Worm (Caenorhabditis elegans) whole organism, young adult: ENCODE data around the gene Y69H2.3.

Experiments
- F49E8.2 ChIP-seq: sonication (generic microtip); optimal IDR thresholded peaks from 3 replicates; lab custom pipeline; 2017; ENCODE audit warnings: missing genetic modification characterization, mild to moderate bottlenecking, missing compliant biosample characterization, antibody characterized with exemption, moderate library complexity; ENCODE audit not compliant: insufficient read depth
- F57A8.1 ChIP-seq: fragments of 200-800 bp; sonication (Bioruptor generic); optimal IDR thresholded peaks from 2 replicates; lab custom pipeline; 2018; ENCODE audit warnings: mild to moderate bottlenecking, missing genetic modification characterization, moderate library complexity, missing compliant biosample characterization
- F57C9.4 ChIP-seq: sonication (generic microtip); optimal IDR thresholded peaks from 2 replicates; lab custom pipeline; 2017; ENCODE audit warnings: mild to moderate bottlenecking, missing genetic modification characterization, missing compliant biosample characterization
- ZK185.1 ChIP-seq: sonication (generic microtip); optimal IDR thresholded peaks from 2 replicates; lab custom pipeline; 2016; ENCODE audit warnings: mild to moderate bottlenecking, missing genetic modification characterization, missing compliant biosample characterization; ENCODE audit not compliant: poor library complexity, severe bottlenecking
- aptf-2 ChIP-seq: fragments of 200-800 bp; sonication (Bioruptor generic); conservative IDR thresholded peaks from 2 replicates; pipeline ENCODE4 v1.3.6; 2022; ENCODE audit warnings: missing genetic modification reagents, missing genetic modification characterization, missing compliant biosample characterization
- aptf-3 ChIP-seq: fragments of 200-800 bp; sonication (Bioruptor generic); IDR thresholded peaks from 2 replicates; pipeline ENCODE4 v1.3.6; 2022; ENCODE audit warnings: missing genetic modification characterization, missing compliant biosample characterization
- bed-1 ChIP-seq: fragments of 200-800 bp; sonication (Bioruptor generic); IDR thresholded peaks from 2 replicates; pipeline ENCODE4 v1.3.6; 2022; ENCODE audit warnings: missing genetic modification reagents, missing genetic modification characterization, missing compliant biosample characterization
- cebp-1 ChIP-seq, 2 experiments: fragments of 200-800 bp in 1 of 2; sonication (Bioruptor generic) in 1 of 2; sonication (generic microtip) in 1 of 2; IDR thresholded peaks in 1 of 2; optimal IDR thresholded peaks in 1 of 2; 2 replicates each; pipeline versions ENCODE4 v1.3.6 to Lab custom; 2017 to 2022; ENCODE audit warnings: missing compliant biosample characterization in 2 of 2, missing genetic modification characterization in 2 of 2, mild to moderate bottlenecking in 1 of 2, missing genetic modification reagents in 1 of 2, moderate library complexity in 1 of 2
- cebp-2 ChIP-seq: fragments of 200-800 bp; sonication (Bioruptor generic); IDR thresholded peaks from 2 replicates; pipeline ENCODE4 v1.3.6; 2022; ENCODE audit warnings: missing genetic modification characterization, missing compliant biosample characterization
- ceh-58 ChIP-seq: fragments of 200-800 bp; sonication (Bioruptor generic); IDR thresholded peaks from 2 replicates; pipeline ENCODE4 v1.3.6; 2022; ENCODE audit warnings: missing genetic modification characterization, missing compliant biosample characterization
- ceh-91 ChIP-seq: fragments of 200-800 bp; sonication (Bioruptor generic); IDR thresholded peaks from 2 replicates; pipeline ENCODE4 v1.3.6; 2022; ENCODE audit warnings: missing genetic modification reagents, missing genetic modification characterization, missing compliant biosample characterization
- egl-44 ChIP-seq: fragments of 200-800 bp; sonication (Bioruptor generic); IDR thresholded peaks from 2 replicates; pipeline ENCODE4 v1.3.6; 2022; ENCODE audit warnings: missing genetic modification reagents, missing genetic modification characterization, missing compliant biosample characterization
- ekl-4 ChIP-seq: fragments of 200-800 bp; sonication (Bioruptor generic); IDR thresholded peaks from 2 replicates; pipeline ENCODE4 v1.3.6; 2022; ENCODE audit warnings: missing genetic modification reagents, missing genetic modification characterization, missing compliant biosample characterization
- fkh-3 ChIP-seq: sonication (generic microtip); optimal IDR thresholded peaks from 2 replicates; lab custom pipeline; 2016; ENCODE audit warnings: mild to moderate bottlenecking, missing genetic modification characterization, missing compliant biosample characterization
- him-1 ChIP-seq: sonication (generic microtip); optimal IDR thresholded peaks from 2 replicates; lab custom pipeline; 2016; ENCODE audit warnings: missing genotype, missing genetic modification reagents, missing genetic modification characterization, missing compliant biosample characterization
- lag-1 ChIP-seq: fragments of 200-800 bp; sonication (Bioruptor generic); IDR thresholded peaks from 2 replicates; pipeline ENCODE4 v1.3.6; 2022; ENCODE audit warnings: missing genetic modification reagents, missing genetic modification characterization, missing compliant biosample characterization
- let-526 ChIP-seq: fragments of 200-800 bp; sonication (Bioruptor generic); IDR thresholded peaks from 2 replicates; pipeline ENCODE4 v1.3.6; 2022; ENCODE audit warnings: missing genetic modification reagents, missing genetic modification characterization, missing compliant biosample characterization
- mcd-1 ChIP-seq: fragments of 200-800 bp; sonication (Bioruptor generic); IDR thresholded peaks from 2 replicates; pipeline ENCODE4 v1.3.6; 2022; ENCODE audit warnings: missing genetic modification reagents, missing genetic modification characterization, missing compliant biosample characterization
- nfya-1 ChIP-seq: sonication (generic microtip); optimal IDR thresholded peaks from 2 replicates; lab custom pipeline; 2017; ENCODE audit warnings: antibody characterized with exemption, missing compliant biosample characterization, missing genetic modification characterization, borderline replicate concordance; ENCODE audit not compliant: insufficient read depth
- nhr-120 ChIP-seq: fragments of 200-800 bp; sonication (Bioruptor generic); IDR thresholded peaks from 2 replicates; pipeline ENCODE4 v1.3.6; 2022; ENCODE audit warnings: missing genetic modification characterization, missing compliant biosample characterization
- nhr-179 ChIP-seq: sonication (generic microtip); optimal IDR thresholded peaks from 2 replicates; lab custom pipeline; 2016; ENCODE audit warnings: mild to moderate bottlenecking, missing genetic modification characterization, missing compliant biosample characterization
- pbrm-1 ChIP-seq: fragments of 200-800 bp; sonication (Bioruptor generic); IDR thresholded peaks from 2 replicates; pipeline ENCODE4 v1.3.6; 2022; ENCODE audit warnings: missing genetic modification reagents, missing genetic modification characterization, missing compliant biosample characterization
- sea-2 ChIP-seq: fragments of 200-800 bp; sonication (Bioruptor generic); IDR thresholded peaks from 2 replicates; pipeline ENCODE4 v1.3.6; 2022; ENCODE audit warnings: missing genetic modification characterization, missing compliant biosample characterization
- snpc-1.1 ChIP-seq: sonication (generic microtip); optimal IDR thresholded peaks from 2 replicates; lab custom pipeline; 2017; ENCODE audit warnings: missing genetic modification characterization, mild to moderate bottlenecking, missing compliant biosample characterization, antibody characterized with exemption, moderate library complexity, missing genotype, missing genetic modification reagents; ENCODE audit not compliant: insufficient read depth
- somi-1 ChIP-seq: fragments of 200-800 bp; sonication (Bioruptor generic); optimal IDR thresholded peaks from 2 replicates; lab custom pipeline; 2018; ENCODE audit warnings: mild to moderate bottlenecking, missing genetic modification characterization, missing compliant biosample characterization
- tbp1 ChIP-seq: fragments of 200-800 bp; sonication (Bioruptor generic); optimal IDR thresholded peaks from 2 replicates; lab custom pipeline; 2018; ENCODE audit warnings: mild to moderate bottlenecking, missing genetic modification characterization, missing compliant biosample characterization
- xnd-1 ChIP-seq: sonication (generic microtip); optimal IDR thresholded peaks from 2 replicates; lab custom pipeline; 2016; ENCODE audit warnings: missing genotype, missing genetic modification reagents, missing genetic modification characterization, missing compliant biosample characterization
- zfh-2 ChIP-seq: fragments of 200-800 bp; sonication (Bioruptor generic); conservative IDR thresholded peaks from 2 replicates; pipeline ENCODE4 v1.3.6; 2022; ENCODE audit warnings: missing genetic modification reagents, missing genetic modification characterization, missing compliant biosample characterization

Y69H2.3 gene

DNA sequence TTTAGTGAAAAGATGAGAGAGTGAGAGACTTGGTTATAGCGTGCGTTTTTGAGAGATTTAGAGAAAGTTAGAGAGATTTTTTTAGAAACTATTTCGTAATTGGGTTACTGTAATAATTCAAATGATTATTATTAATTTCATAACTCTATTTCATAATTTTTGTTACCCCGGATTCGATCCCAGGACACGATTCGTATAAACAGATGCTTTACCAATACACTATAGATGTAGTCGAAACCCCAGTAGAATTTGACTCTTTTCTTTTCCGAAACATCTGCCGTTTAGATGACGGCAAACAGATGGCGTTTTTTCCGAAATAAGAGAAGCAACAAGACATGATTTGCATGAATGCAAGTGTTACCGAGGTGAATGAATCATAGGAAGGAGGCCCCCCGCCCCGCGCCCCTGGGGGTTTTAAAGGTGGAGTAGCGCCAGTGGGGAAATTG lies 46.1 kb upstream of the Y69H2.3 start (continued):
- TF ChIP-seq ekl-4 (GFP tag; lab: Robert Waterston, UW) = no peak
- TF ChIP-seq let-526 (GFP tag; lab: Robert Waterston, UW) = no peak
- TF ChIP-seq him-1 (tag; lab: Kevin White, UChicago) = no peak
- peak; percentile 86; the same call in 1 of the 2 replicates for TF ChIP-seq nhr-120
- no peak for TF ChIP-seq snpc-1.1
- TF ChIP-seq nhr-179 (tag; lab: Kevin White, UChicago) = no peak
- no peak for TF ChIP-seq sea-2 (GFP tag; lab: Robert Waterston, UW)
- peak; percentile 74; the same call in 1 of the 2 replicates for TF ChIP-seq aptf-3 (GFP tag; lab: Robert Waterston, UW)
- TF ChIP-seq F49E8.2 (tag; lab: Kevin White, UChicago) = no peak
- no peak for TF ChIP-seq fkh-3 (tag; lab: Kevin White, UChicago)
- no peak for TF ChIP-seq xnd-1 (tag; lab: Kevin White, UChicago)

DNA sequence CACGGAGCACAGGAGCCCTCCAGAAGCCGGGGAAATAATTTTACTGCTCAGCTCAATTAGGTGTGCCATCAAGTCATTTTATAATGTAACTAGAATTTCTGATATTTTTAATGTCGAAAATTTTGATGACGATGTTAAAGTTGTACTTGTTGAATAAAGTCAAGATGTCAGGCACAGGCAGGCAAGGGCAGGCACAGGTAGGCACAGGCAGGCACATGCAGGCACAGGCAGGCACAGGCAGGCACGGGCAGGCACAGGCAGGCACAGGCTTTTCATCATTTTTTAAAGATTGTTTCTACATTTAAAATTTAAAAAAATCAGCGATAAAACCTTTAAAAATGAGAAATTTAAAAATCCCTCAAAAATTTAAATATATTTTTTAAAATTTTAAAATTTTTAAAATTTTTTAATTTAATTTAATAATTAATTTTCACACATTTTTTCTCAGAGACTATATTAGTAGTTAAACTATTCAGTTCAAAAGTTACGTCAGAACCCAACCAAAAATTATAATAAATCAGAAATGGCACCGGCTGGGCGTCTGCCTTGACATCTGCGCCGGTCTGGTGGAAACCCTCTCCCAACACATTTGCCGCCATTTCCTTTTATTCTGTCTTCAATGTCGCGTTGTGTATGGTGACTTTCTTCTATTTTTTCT lies 45.4 kb upstream of the Y69H2.3 start, which contains the start of gene Y17D7C.6:
Gene Y17D7C.6, plus strand, starts transcription at position 608 of the 658 bp plus-strand sequence.
- peak; percentile 23; the same call in 1 of the 2 replicates for TF ChIP-seq egl-44
- 0 out of 2 replicates have a peak, but pooled peaks have one; percentile 7 for TF ChIP-seq cebp-2 (GFP tag; lab: Robert Waterston, UW)
- no peak for TF ChIP-seq cebp-1 (GFP tag; IDR thresholded peaks at IDR 0.05; lab: Robert Waterston, UW)
- no peak for TF ChIP-seq cebp-1 (tag; optimal IDR thresholded peaks at IDR 0.05; lab: Kevin White, UChicago)
- TF ChIP-seq ceh-58 = 0 out of 2 replicates have a peak, but pooled peaks have one; percentile 86
- 0 out of 2 replicates have a peak, but pooled peaks have one; percentile 65 for TF ChIP-seq aptf-3 (GFP tag; lab: Robert Waterston, UW)
- TF ChIP-seq F57A8.1 (GFP tag; lab: Kevin White, UChicago) = no peak
- TF ChIP-seq zfh-2 (GFP tag; lab: Robert Waterston, UW) = peak; percentile 69
- TF ChIP-seq pbrm-1 (GFP tag; lab: Robert Waterston, UW) = no peak

DNA sequence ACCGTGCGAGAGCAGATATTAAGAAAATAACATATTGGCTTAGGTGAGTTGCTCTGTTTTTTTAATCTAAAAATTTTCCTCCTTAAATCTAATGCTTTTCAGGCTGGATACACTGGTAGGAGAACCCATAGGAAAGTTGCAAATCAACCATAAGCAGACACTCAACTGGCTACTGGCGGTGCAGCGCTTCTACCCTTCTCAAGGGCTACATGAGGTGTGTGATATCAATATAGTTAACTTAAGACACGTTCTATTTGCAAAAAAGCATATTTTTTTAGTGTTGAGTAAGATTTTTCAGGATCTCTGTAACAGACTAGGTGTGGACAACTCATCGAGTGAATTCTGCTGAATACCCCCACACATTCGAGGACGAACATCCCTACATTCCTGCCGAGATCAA lies 44.1 kb upstream of the Y69H2.3 start:
- TF ChIP-seq ceh-58 = peak; percentile 59; the same call in 1 of the 2 replicates
- peak; percentile 30 for TF ChIP-seq F57C9.4
- no peak for TF ChIP-seq ceh-91
- peak; percentile 59 for TF ChIP-seq nfya-1 (tag; lab: Kevin White, UChicago)

DNA sequence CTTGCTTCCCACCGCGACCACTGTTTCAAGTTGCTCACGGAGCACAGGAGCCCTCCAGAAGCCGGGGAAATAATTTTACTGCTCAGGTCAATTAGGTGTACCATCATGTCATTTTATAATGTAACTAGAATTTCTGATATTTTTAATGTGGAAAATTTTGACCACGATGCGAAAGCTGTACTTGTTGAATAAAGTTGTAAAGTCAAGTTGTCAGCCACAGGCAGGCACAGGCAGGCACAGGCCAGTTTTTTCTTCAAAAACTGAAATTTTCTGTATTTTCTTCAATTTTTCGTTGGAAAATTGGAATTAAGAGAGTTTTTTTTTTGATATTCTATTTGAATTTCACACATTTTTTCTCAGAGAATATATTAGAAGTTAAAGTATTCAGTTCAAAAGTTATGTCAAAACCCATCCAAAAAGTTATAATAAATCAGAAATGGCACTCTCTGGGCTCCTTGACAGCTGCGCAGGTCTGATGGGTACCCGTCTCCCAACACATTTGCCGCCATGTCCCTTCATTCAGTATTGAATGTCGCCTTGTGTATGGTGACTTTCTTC lies 42.2 kb upstream of the Y69H2.3 start, which contains the start of gene Y17D7C.1:
Gene Y17D7C.1, plus strand, starts transcription at position 508 of the 558 bp plus-strand sequence.
- no peak for TF ChIP-seq ZK185.1 (tag; lab: Kevin White, UChicago)

DNA sequence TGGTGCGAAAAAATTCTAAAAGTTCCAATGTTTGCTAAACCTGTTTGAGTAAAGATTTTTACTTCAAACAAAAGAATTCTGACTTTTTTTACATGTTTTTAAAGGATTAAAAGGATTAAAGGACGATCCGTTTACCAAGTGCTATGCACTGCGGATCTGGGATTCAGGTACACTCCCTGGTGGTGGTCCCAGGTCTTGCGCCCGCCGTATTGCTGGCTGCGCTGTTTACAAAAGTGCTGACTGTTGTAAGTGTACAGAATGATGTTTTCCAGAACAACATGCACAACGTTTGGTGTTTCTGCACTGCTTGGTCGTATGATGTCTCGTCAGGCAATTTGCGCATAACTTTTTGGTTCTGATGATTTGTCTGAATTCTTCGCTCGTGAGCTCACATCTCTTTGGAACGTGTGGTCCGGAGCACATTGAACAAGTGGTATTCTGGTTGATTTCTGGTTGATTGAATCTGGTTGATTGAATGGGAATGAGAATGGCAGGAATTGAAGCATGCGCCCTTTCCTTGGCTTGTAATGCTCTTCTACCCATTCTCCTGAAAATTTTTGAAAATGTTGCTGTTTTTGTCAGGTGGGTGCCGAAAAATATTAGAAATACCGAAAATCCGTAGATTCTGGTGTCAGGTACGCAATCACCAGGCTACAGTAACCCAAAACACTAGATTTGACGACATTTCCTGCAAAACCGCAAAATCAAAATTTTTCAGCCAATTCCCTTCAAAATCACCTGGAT lies 41.6 kb upstream of the Y69H2.3 start:
- TF ChIP-seq tbp1 (no peak), lag-1 (GFP tag; lab: Robert Waterston, UW) (0 out of 2 replicates have a peak, but pooled peaks have one; percentile 39), ceh-58 (peak; percentile 88), aptf-2 (GFP tag; lab: Robert Waterston, UW) (no peak), mcd-1 (GFP tag; lab: Robert Waterston, UW) (0 out of 2 replicates have a peak, but pooled peaks have one; percentile 35), nhr-120 (0 out of 2 replicates have a peak, but pooled peaks have one; percentile 65), nfya-1 (tag; lab: Kevin White, UChicago) (peak; percentile 66), somi-1 (GFP tag; lab: Kevin White, UChicago) (peak; percentile 20), bed-1 (GFP tag; lab: Robert Waterston, UW) (0 out of 2 replicates have a peak, but pooled peaks have one; percentile 37), aptf-3 (GFP tag; lab: Robert Waterston, UW) (peak; percentile 56; the same call in 1 of the 2 replicates)
